Worm (Caenorhabditis elegans): Measurements from ENCODE around the gene F42G4.2.

DNA sequence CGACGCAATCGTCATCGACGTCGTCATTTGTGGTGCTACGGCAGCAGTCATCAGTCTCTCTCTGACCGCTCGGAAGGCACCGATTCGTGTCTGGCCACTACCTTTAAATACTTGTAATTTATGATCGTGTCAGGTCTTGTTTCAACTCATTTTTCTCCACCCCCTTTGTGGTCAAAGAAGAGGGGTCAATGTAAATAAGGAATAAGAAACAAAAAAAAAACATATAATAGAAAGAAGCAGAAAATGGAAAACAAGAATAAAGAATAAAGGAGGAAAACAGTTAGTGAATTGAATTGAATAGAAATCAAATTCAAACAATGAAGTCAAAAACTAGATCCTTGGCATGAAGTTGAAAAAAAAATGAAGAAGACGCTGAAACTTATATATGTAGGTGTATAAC is 47.0 kb upstream of the F42G4.2 start, which contains the start of gene Y38F1A.8:
- TF ChIP-seq ama-1 (optimal IDR thresholded peaks at IDR 0.05) (no peak), unc-62 (GFP tag; optimal IDR thresholded peaks at IDR 0.05) (no peak), ceh-82 (tag; optimal IDR thresholded peaks at IDR 0.05) (no peak), nhr-12 (tag; optimal IDR thresholded peaks at IDR 0.05) (no peak)
